Fruit fly (Drosophila melanogaster): ENCODE data around the gene Cpr100A.

DNA sequence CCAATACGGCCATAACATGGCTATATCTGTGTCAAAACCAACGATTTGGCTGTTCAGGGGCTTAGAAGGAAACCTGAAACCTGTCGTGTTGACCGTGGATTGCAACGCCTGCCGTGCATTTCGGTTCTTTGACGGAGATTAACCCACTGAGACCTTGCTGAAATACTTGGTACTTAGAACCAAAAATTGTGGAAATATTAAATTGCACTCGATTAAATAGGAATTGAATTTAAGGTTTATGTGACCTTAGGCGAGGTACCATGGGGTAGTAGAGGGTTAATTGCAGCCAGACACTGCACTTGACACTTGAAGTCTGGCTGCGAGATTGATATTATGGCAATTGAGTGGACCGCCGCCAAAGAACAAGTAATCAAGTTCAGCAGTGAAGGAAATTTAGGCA is 22.7 kb downstream of the Cpr100A start:
- TF ChIP-seq CG8478 (optimal IDR thresholded peaks at IDR 0.05), result no peak
- TF ChIP-seq EcR (GFP tag; optimal IDR thresholded peaks at IDR 0.05), result no peak

Measured in whole organism.